Fruit fly (Drosophila melanogaster): ENCODE data around the gene CG15456.

CG15456 gene

DNA sequence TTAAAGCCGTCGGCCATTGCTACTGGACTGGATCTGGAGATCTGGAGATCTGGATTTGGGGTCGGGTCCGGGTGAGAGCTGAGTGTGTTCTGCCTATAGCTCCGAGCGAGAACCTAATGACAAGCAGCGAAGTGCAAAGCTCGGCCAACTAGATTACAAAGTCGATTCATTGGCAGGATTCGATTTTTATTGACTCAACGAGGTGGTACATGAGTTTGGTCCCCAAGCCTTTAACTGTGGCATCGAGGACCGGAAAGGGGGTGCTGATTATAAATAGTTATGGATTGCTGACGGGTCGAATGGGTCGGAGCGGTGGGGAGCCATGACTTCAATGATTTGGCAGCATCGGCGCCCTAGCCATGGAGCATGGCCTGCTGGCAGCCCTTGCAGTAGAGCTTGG, 13.4 kb downstream of the CG15456 start, which contains the start of gene CG15459:
TSS of gene CG15459 (minus strand) at position 101 of the 400 bp plus-strand sequence.
- TF ChIP-seq ac (GFP tag; optimal IDR thresholded peaks at IDR 0.05): no peak
- TF ChIP-seq CG1233 (GFP tag; optimal IDR thresholded peaks at IDR 0.05): no peak
- TF ChIP-seq trh (GFP tag; optimal IDR thresholded peaks at IDR 0.05): no peak
- TF ChIP-seq CG13624 (GFP tag; optimal IDR thresholded peaks at IDR 0.05): no peak
- TF ChIP-seq ap (GFP tag; IDR thresholded peaks at IDR 0.05): no peak
- TF ChIP-seq pho (GFP tag; optimal IDR thresholded peaks at IDR 0.05): no peak
- no peak for TF ChIP-seq ind (GFP tag; optimal IDR thresholded peaks at IDR 0.05)
- TF ChIP-seq nerfin-2 (GFP tag; IDR thresholded peaks at IDR 0.05; ENCODE audit: partially characterized antibody): no peak
- TF ChIP-seq CrebB (tag; optimal IDR thresholded peaks at IDR 0.05): no peak
- no peak for TF ChIP-seq CG15479 (GFP tag; optimal IDR thresholded peaks at IDR 0.05)
- no peak for TF ChIP-seq unc-4 (GFP tag; IDR thresholded peaks at IDR 0.05; ENCODE audit: partially characterized antibody)
- TF ChIP-seq yki (optimal IDR thresholded peaks at IDR 0.05): no peak
- no peak for TF ChIP-seq CG31365 (tag; optimal IDR thresholded peaks at IDR 0.05)

DNA sequence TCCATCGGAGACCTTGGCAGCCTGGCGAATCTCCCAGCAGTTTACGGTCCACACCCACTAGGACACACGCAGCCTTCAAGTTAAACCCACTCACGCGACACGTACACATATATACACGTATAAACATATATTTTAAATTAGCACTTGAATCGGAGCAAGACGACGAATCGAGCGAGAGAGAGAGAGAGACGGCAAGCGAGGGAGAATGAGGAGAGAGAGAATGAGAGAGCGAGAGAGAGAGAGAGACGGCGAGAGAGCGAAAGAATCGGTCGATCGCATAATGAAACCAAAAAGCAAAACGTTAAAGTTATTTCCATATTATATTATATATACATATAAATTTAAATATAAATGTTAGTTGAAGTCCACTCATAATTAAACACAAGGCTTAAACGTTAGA, 15.2 kb downstream of the CG15456 start:
- TF ChIP-seq CG1832 (GFP tag; optimal IDR thresholded peaks at IDR 0.05) (peak; percentile 81), Trl (optimal IDR thresholded peaks at IDR 0.05) (peak; percentile 45 to 64), Trl (GFP tag; optimal IDR thresholded peaks at IDR 0.05) (no peak), lilli (GFP tag; optimal IDR thresholded peaks at IDR 0.05) (no peak)

DNA sequence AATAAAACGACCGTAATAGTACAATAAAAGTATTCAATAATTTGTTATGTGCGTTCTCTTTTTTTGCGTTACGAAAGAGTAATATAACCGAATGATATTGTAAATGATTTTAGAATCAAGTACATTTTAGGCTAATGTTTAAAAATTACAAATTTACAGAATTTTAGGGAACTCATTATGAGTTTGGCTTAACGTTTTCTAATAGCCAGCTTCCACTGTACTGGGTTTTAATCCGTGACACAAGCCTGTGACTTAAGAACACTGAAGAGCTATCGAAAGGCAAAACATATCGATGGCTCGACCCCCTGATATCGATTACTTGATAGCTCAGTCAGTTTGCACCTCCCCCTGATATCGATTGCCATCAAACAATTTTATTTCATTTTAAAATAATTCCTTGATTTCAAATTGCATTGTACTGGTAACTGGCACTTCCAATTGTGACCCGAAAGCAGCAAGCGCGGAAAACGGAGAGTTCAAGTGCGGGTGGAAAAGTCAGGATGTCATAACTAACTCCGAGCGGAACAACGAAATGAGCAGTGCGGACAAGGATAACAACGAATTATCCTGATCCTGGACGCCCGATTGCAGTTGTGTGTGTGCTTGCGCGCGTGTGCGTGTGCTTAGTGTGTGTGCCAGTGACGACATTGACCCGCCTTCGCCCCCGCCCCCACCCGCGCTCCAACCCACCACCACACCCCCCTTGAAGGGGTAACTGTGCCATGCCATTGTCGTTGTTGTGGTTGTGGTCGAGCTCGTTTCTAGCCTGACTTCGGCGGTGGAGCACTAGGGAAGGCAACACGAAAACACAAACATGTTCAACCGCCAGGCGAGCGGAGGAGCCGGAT, 32.6 kb downstream of the CG15456 start, which contains the start of gene HERC2:
TSS of gene HERC2 (plus strand) at position 330 of the 848 bp plus-strand sequence.
- TF ChIP-seq E2f2 (GFP tag; IDR thresholded peaks at IDR 0.05) (peak; percentile 46), pho (GFP tag; optimal IDR thresholded peaks at IDR 0.05) (peak; percentile 64), nmo (GFP tag; optimal IDR thresholded peaks at IDR 0.05) (peak; percentile 45), E2f1 (GFP tag; IDR thresholded peaks at IDR 0.05) (peak; percentile 31; the same call in 1 of the 2 replicates), lilli (GFP tag; optimal IDR thresholded peaks at IDR 0.05) (peak; percentile 66), insv (GFP tag; optimal IDR thresholded peaks at IDR 0.05) (no peak), Dbx (GFP tag; IDR thresholded peaks at IDR 0.05) (peak; percentile 55), CG11093 (GFP tag; IDR thresholded peaks at IDR 0.05) (0 out of 3 replicates have a peak, but pooled peaks have one; percentile 40), CG2120 (GFP tag; optimal IDR thresholded peaks at IDR 0.05) (peak; percentile 74), Xrp1 (GFP tag; IDR thresholded peaks at IDR 0.05) (peak; percentile 61; the same call in 1 of the 2 replicates), az2 (GFP tag; optimal IDR thresholded peaks at IDR 0.05) (no peak), Doc3 (GFP tag; IDR thresholded peaks at IDR 0.05; ENCODE audit: partially characterized antibody) (peak; percentile 78), CG1602 (GFP tag; optimal IDR thresholded peaks at IDR 0.05) (peak; percentile 14), zen (tag; optimal IDR thresholded peaks at IDR 0.05) (peak; percentile 37), amos (GFP tag; IDR thresholded peaks at IDR 0.05; ENCODE audit: partially characterized antibody) (peak; percentile 93), CG13287 (GFP tag; IDR thresholded peaks at IDR 0.05; ENCODE audit: partially characterized antibody) (peak; percentile 83), bbx (GFP tag; IDR thresholded peaks at IDR 0.05; ENCODE audit: partially characterized antibody) (peak; percentile 94), ash1 (GFP tag; optimal IDR thresholded peaks at IDR 0.05) (no peak), Antp (GFP tag; optimal IDR thresholded peaks at IDR 0.05) (peak; percentile 69), CG15696 (tag; optimal IDR thresholded peaks at IDR 0.05) (peak; percentile 19), twi (tag; optimal IDR thresholded peaks at IDR 0.05) (no peak), Oli (tag; optimal IDR thresholded peaks at IDR 0.05) (peak; percentile 15), CG8388 (GFP tag; optimal IDR thresholded peaks at IDR 0.05) (peak; percentile 29), Hsf (GFP tag; optimal IDR thresholded peaks at IDR 0.05) (peak; percentile 53), CG6689 (GFP tag; IDR thresholded peaks at IDR 0.05) (0 out of 2 replicates have a peak, but pooled peaks have one; percentile 31), CG15514 (GFP tag; optimal IDR thresholded peaks at IDR 0.05) (peak; percentile 12), CG30431 (GFP tag; optimal IDR thresholded peaks at IDR 0.05) (peak; percentile 0), CG3995 (GFP tag; optimal IDR thresholded peaks at IDR 0.05) (peak; percentile 97), fd96Cb (tag; optimal IDR thresholded peaks at IDR 0.05) (peak; percentile 16), CG14710 (tag; optimal IDR thresholded peaks at IDR 0.05) (peak; percentile 44), CG11696 (GFP tag; IDR thresholded peaks at IDR 0.05) (0 out of 2 replicates have a peak, but pooled peaks have one; percentile 12)

All from whole organism, embryonic.